Worm (Caenorhabditis elegans) whole organism, L4 larva: ENCODE measurements around the gene Y46G5A.7.

Experiments used
- D1046.2 ChIP-seq: fragments of 200-800 bp; sonication (Bioruptor generic); IDR thresholded peaks from 2 replicates; pipeline ENCODE4 v1.3.6; 2022; ENCODE audit warnings: missing genetic modification characterization, missing compliant biosample characterization
- F37D6.2 ChIP-seq: sonication (generic microtip); optimal IDR thresholded peaks from 2 replicates; lab custom pipeline; 2016; ENCODE audit warnings: mild to moderate bottlenecking, missing genetic modification characterization, missing compliant biosample characterization
- F44E2.7 ChIP-seq: fragments of 200-800 bp; sonication (Bioruptor generic); IDR thresholded peaks from 2 replicates; pipeline ENCODE4 v2.1.2; 2022; ENCODE audit warnings: missing genetic modification characterization, missing compliant biosample characterization
- Y105C5A.15 ChIP-seq: fragments of 200-800 bp; sonication (Bioruptor generic); IDR thresholded peaks from 2 replicates; pipeline ENCODE4 v1.3.6; 2022; ENCODE audit warnings: missing genetic modification characterization, missing compliant biosample characterization
- Y48G9A.11 ChIP-seq: fragments of 200-800 bp; sonication (Bioruptor generic); IDR thresholded peaks from 2 replicates; pipeline ENCODE4 v1.3.6; 2022; ENCODE audit warnings: missing genetic modification reagents, missing genetic modification characterization, missing compliant biosample characterization
- aha-1 ChIP-seq: fragments of 150-350 bp; peaks from one replicate; lab custom pipeline; 2014; ENCODE audit warnings: missing biosample characterization, missing genetic modification characterization
- aly-2 ChIP-seq: sonication (generic microtip); optimal IDR thresholded peaks from 2 replicates; lab custom pipeline; 2018; ENCODE audit warnings: missing biosample characterization, missing genetic modification characterization
- ama-1 ChIP-seq: fragments of 150-350 bp; optimal IDR thresholded peaks from 2 replicates; lab custom pipeline; 2014; ENCODE audit warnings: inconsistent platforms, mixed read lengths
- attf-4 ChIP-seq: sonication (generic microtip); optimal IDR thresholded peaks from 3 replicates; lab custom pipeline; 2017; ENCODE audit warnings: missing biosample characterization, missing genetic modification characterization
- ceh-20 ChIP-seq: fragments of 200-800 bp; sonication (Bioruptor generic); IDR thresholded peaks from 2 replicates; pipeline ENCODE4 v1.3.6; 2022; ENCODE audit warnings: missing genetic modification reagents, missing genetic modification characterization, missing compliant biosample characterization
- ceh-62 ChIP-seq: sonication (generic microtip); optimal IDR thresholded peaks from 2 replicates; lab custom pipeline; 2017; ENCODE audit warnings: missing biosample characterization, missing genetic modification characterization
- cey-2 ChIP-seq: sonication (generic microtip); optimal IDR thresholded peaks from 3 replicates; lab custom pipeline; 2017; ENCODE audit warnings: missing genetic modification characterization, mild to moderate bottlenecking, missing compliant biosample characterization, antibody characterized with exemption, borderline replicate concordance; ENCODE audit not compliant: insufficient read depth
- ctbp-1 ChIP-seq: fragments of 200-800 bp; sonication (Bioruptor generic); IDR thresholded peaks from 2 replicates; pipeline ENCODE4 v1.3.6; 2022; ENCODE audit warnings: missing genetic modification reagents, missing genetic modification characterization, missing compliant biosample characterization
- daf-8 ChIP-seq: fragments of 200-800 bp; sonication (Bioruptor generic); IDR thresholded peaks from 2 replicates; pipeline ENCODE4 v1.3.6; 2022; ENCODE audit warnings: missing genetic modification characterization, missing compliant biosample characterization
- dmd-6 ChIP-seq: fragments of 200-800 bp; sonication (Bioruptor generic); IDR thresholded peaks from 2 replicates; pipeline ENCODE4 v1.3.6; 2022; ENCODE audit warnings: missing genetic modification reagents, missing genetic modification characterization, missing compliant biosample characterization
- dpl-1 ChIP-seq: fragments of 150-350 bp; optimal IDR thresholded peaks from 2 replicates; lab custom pipeline; 2014; ENCODE audit warnings: missing biosample characterization, missing genetic modification reagents, missing genetic modification characterization
- dve-1 ChIP-seq: sonication (generic microtip); optimal IDR thresholded peaks from 2 replicates; lab custom pipeline; 2017; ENCODE audit warnings: antibody characterized with exemption, mild to moderate bottlenecking, missing genetic modification characterization, missing compliant biosample characterization; ENCODE audit not compliant: insufficient read depth
- fos-1 ChIP-seq: fragments of 150-350 bp; optimal IDR thresholded peaks from 2 replicates; lab custom pipeline; 2014; ENCODE audit warnings: missing biosample characterization, missing genetic modification characterization
- gei-8 ChIP-seq: fragments of 200-800 bp; sonication (Bioruptor generic); optimal IDR thresholded peaks from 2 replicates; lab custom pipeline; 2018; ENCODE audit warnings: mild to moderate bottlenecking, missing genetic modification characterization, missing compliant biosample characterization
- hif-1 ChIP-seq, 2 experiments: sonication (generic microtip); optimal IDR thresholded peaks; 2 replicates each; lab custom pipeline; 2016 to 2017; ENCODE audit warnings: missing compliant biosample characterization in 2 of 2, missing genetic modification characterization in 2 of 2, missing genetic modification reagents in 2 of 2, missing genotype in 2 of 2, mild to moderate bottlenecking in 1 of 2
- hlh-30 ChIP-seq: sonication (generic microtip); optimal IDR thresholded peaks from 2 replicates; lab custom pipeline; 2017; ENCODE audit warnings: antibody characterized with exemption, mild to moderate bottlenecking, missing genetic modification characterization, missing compliant biosample characterization; ENCODE audit not compliant: insufficient read depth
- lin-1 ChIP-seq: fragments of 200-800 bp; sonication (Bioruptor generic); IDR thresholded peaks from 2 replicates; pipeline ENCODE4 v1.3.6; 2022; ENCODE audit warnings: missing genetic modification reagents, missing genetic modification characterization, missing compliant biosample characterization
- lin-13 ChIP-seq: fragments of 150-350 bp; optimal IDR thresholded peaks from 2 replicates; lab custom pipeline; 2014; ENCODE audit warnings: missing biosample characterization, missing genetic modification reagents, missing genetic modification characterization
- lin-38 ChIP-seq: fragments of 200-800 bp; sonication (Bioruptor generic); IDR thresholded peaks from 2 replicates; pipeline ENCODE4 v1.3.6; 2022; ENCODE audit warnings: missing genetic modification reagents, missing genetic modification characterization, missing compliant biosample characterization
- lsy-2 ChIP-seq, 2 experiments: fragments of 150-350 bp in 1 of 2; sonication (generic microtip) in 1 of 2; optimal IDR thresholded peaks; 2 replicates each; lab custom pipeline; 2014 to 2017; ENCODE audit warnings: missing biosample characterization in 2 of 2, missing genetic modification characterization in 2 of 2
- madf-5 ChIP-seq, 2 experiments: fragments of 200-800 bp; sonication (Bioruptor generic); IDR thresholded peaks; 2 replicates each; pipeline ENCODE4 v1.3.6; 2022; ENCODE audit warnings: missing compliant biosample characterization in 2 of 2, missing genetic modification characterization in 2 of 2
- mdl-1 ChIP-seq, 2 experiments: fragments of 150-350 bp in 1 of 2; sonication (generic microtip) in 1 of 2; optimal IDR thresholded peaks; 2 replicates each; lab custom pipeline; 2014 to 2017; ENCODE audit warnings: missing biosample characterization in 2 of 2, missing genetic modification characterization in 2 of 2
- mes-2 ChIP-seq: sonication (generic microtip); optimal IDR thresholded peaks from 2 replicates; lab custom pipeline; 2016; ENCODE audit warnings: missing genotype, mild to moderate bottlenecking, missing genetic modification characterization, missing compliant biosample characterization; ENCODE audit not compliant: poor library complexity, severe bottlenecking
- nhr-102 ChIP-seq: sonication (generic microtip); optimal IDR thresholded peaks from 2 replicates; lab custom pipeline; 2016; ENCODE audit warnings: mild to moderate bottlenecking, missing genetic modification characterization, moderate library complexity, missing compliant biosample characterization
- nhr-25 ChIP-seq: sonication (generic microtip); optimal IDR thresholded peaks from 2 replicates; lab custom pipeline; 2017; ENCODE audit warnings: missing genetic modification characterization, mild to moderate bottlenecking, missing compliant biosample characterization, antibody characterized with exemption, moderate library complexity, borderline replicate concordance; ENCODE audit not compliant: insufficient read depth
- nhr-28 ChIP-seq: fragments of 150-350 bp; optimal IDR thresholded peaks from 2 replicates; lab custom pipeline; 2014; ENCODE audit warnings: missing biosample characterization, missing genetic modification characterization
- nhr-6 ChIP-seq: fragments of 150-350 bp; optimal IDR thresholded peaks from 2 replicates; lab custom pipeline; 2014; ENCODE audit warnings: missing biosample characterization, missing genetic modification characterization
- nhr-77 ChIP-seq: fragments of 150-350 bp; optimal IDR thresholded peaks from 2 replicates; lab custom pipeline; 2014; ENCODE audit warnings: missing biosample characterization, missing genetic modification characterization
- pha-4 ChIP-seq, 2 experiments: fragments of 150-350 bp in 1 of 2; fragments of 200-800 bp in 1 of 2; sonication (Bioruptor generic) in 1 of 2; IDR thresholded peaks in 1 of 2; optimal IDR thresholded peaks in 1 of 2; 2 replicates each; pipeline versions ENCODE4 v1.3.6 to Lab custom; 2014 to 2022; ENCODE audit warnings: missing genetic modification characterization in 2 of 2, missing genetic modification reagents in 2 of 2, missing biosample characterization in 1 of 2, missing compliant biosample characterization in 1 of 2
- saeg-2 ChIP-seq: fragments of 200-800 bp; sonication (Bioruptor generic); IDR thresholded peaks from 2 replicates; pipeline ENCODE4 v1.3.6; 2022; ENCODE audit warnings: missing genetic modification reagents, missing genetic modification characterization, missing compliant biosample characterization
- set-16 ChIP-seq: fragments of 200-800 bp; sonication (Bioruptor generic); IDR thresholded peaks from 2 replicates; pipeline ENCODE4 v1.3.6; 2022; ENCODE audit warnings: missing genetic modification reagents, missing genetic modification characterization, missing compliant biosample characterization
- snpc-1.2 ChIP-seq: fragments of 200-800 bp; sonication (Bioruptor generic); IDR thresholded peaks from 2 replicates; pipeline ENCODE4 v1.3.6; 2022; ENCODE audit warnings: missing genetic modification reagents, missing genetic modification characterization, missing compliant biosample characterization
- spr-1 ChIP-seq: sonication (generic microtip); optimal IDR thresholded peaks from 2 replicates; lab custom pipeline; 2016; ENCODE audit warnings: mild to moderate bottlenecking, missing genetic modification characterization, missing compliant biosample characterization
- unc-130 ChIP-seq: sonication (generic microtip); optimal IDR thresholded peaks from 2 replicates; lab custom pipeline; 2016; ENCODE audit warnings: missing genetic modification reagents, missing genetic modification characterization, missing compliant biosample characterization
- unc-62 ChIP-seq, 3 experiments: fragments of 150-350 bp in 1 of 3; sonication (generic microtip); optimal IDR thresholded peaks in 2 of 3; peaks in 1 of 3; 1 replicate in 1 of 3; 2 replicates in 2 of 3; lab custom pipeline; 2014 to 2017; ENCODE audit warnings: missing biosample characterization in 3 of 3, missing genetic modification characterization in 3 of 3, missing genetic modification reagents in 3 of 3, missing genotype in 1 of 3
- zfp-2 ChIP-seq: sonication (generic microtip); optimal IDR thresholded peaks from 2 replicates; lab custom pipeline; 2016; ENCODE audit warnings: mild to moderate bottlenecking, missing genetic modification characterization, missing compliant biosample characterization

Gene Y46G5A.7

DNA sequence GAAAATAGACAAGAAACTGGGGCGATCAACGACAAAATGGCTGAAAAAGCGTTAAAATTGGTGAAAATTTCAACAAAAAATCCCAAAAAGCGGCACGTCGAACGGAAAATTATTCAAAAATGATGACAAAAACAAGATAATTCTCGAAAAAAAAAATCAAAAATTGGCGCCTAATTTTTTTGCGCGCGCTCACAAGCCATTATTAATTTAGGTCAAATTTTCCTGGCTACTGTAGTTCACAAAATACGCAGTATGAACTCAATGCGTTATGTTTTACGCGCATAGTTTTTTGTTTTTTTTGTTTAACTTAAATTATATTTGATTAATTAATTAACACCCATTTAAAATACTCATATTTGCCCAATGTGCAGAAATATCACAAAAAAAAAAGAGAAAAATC, 16.8 kb downstream of the Y46G5A.7 start (continued):
- TF ChIP-seq lin-13 (GFP tag; lab: Kevin White, UChicago) (no peak), nhr-102 (tag; lab: Kevin White, UChicago) (no peak), Y48G9A.11 (GFP tag; lab: Robert Waterston, UW) (peak; percentile 82), dve-1 (no peak), lsy-2 (tag; optimal IDR thresholded peaks at IDR 0.05; lab: Kevin White, UChicago) (no peak), lin-1 (GFP tag; lab: Robert Waterston, UW) (no peak), pha-4 (GFP tag; IDR thresholded peaks at IDR 0.05; lab: Robert Waterston, UW) (no peak), pha-4 (tag; optimal IDR thresholded peaks at IDR 0.05; lab: Kevin White, UChicago) (no peak), madf-5 (GFP tag; IDR thresholded peaks at IDR 0.05; lab: Robert Waterston, UW) (no peak)
- TF ChIP-seq, all 104 proteins: peak for 4

DNA sequence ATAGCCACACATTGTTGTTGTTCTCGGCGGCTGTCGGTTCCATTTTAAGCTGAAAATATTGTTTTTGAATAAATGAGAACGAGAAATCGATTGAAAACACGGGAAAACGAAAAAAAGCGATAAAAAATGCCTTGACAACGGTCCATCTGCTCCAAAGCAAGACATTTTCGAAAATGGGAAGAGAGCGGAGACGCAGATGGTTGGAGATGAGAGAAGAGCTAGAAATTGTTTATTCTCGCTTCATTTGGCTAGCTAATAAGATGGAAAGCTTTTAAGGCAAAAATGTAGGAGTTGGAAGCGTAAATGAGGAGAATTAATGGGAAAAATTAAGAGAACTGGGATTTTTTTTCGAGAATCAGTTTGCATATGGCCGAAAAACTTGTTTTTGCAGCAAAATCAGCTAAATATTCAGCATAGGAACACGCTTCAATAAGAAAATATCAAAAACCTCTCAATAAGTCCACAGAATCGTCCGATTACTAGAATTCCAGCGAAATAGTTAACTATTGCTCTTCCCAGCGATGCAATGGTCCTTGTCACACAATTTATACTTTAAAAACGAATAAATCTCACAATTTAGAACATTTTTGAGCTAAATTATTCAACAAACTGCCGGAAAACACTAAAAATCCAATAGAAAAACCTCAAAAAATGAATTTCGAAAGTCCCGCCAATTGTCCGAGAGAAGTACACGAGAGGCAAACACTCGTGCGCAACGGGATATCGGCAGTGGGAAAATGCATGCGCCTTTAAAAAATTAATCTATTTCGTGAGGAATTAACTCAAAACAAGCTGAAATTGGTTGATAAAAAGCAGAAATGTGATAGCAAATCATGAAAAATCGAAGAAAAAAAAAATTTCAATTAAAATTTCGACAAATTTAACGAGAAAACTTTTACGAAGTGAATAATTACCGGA, 17.6 kb downstream of the Y46G5A.7 start, which contains the start of gene pisy-1:
TSS of gene pisy-1 (minus strand) at position 51 of the 918 bp plus-strand sequence.
- TF ChIP-seq nhr-6 (tag; lab: Kevin White, UChicago) (peak; percentile 70), nhr-28 (tag; lab: Kevin White, UChicago) (peak; percentile 40), attf-4 (tag; lab: Kevin White, UChicago) (no peak), dpl-1 (GFP tag; lab: Kevin White, UChicago) (peak; percentile 84), hif-1 (tag; optimal IDR thresholded peaks at IDR 0.05; lab: Kevin White, UChicago) (peak in 1 of 2 experiments; percentile 35), Y105C5A.15 (no peak), hlh-30 (peak; percentile 90), lsy-2 (tag; optimal IDR thresholded peaks at IDR 0.05; lab: Kevin White, UChicago) (peak in 1 of 2 experiments; percentile 79), daf-8 (GFP tag; lab: Robert Waterston, UW) (no peak), lin-38 (GFP tag; lab: Robert Waterston, UW) (peak; percentile 32), aha-1 (tag; lab: Kevin White, UChicago) (peak; percentile 95), lin-13 (GFP tag; lab: Kevin White, UChicago) (peak; percentile 50), spr-1 (no peak), mes-2 (peak; percentile 74), fos-1 (tag; lab: Kevin White, UChicago) (no peak), dve-1 (peak; percentile 51), dmd-6 (0 out of 2 replicates have a peak, but pooled peaks have one; percentile 9), mdl-1 (tag; optimal IDR thresholded peaks at IDR 0.05; lab: Kevin White, UChicago) (peak in 1 of 2 experiments; percentile 60), ceh-62 (tag; lab: Kevin White, UChicago) (no peak), ama-1 (lab: Kevin White, UChicago) (peak; percentile 8), unc-62 (GFP tag; optimal IDR thresholded peaks at IDR 0.05 in 1 of 2; lab: Kevin White, UChicago) (peak in 1 of 2 experiments; percentile 2), unc-62 (tag; optimal IDR thresholded peaks at IDR 0.05; lab: Kevin White, UChicago) (no peak), aly-2 (tag; lab: Kevin White, UChicago) (no peak)

DNA sequence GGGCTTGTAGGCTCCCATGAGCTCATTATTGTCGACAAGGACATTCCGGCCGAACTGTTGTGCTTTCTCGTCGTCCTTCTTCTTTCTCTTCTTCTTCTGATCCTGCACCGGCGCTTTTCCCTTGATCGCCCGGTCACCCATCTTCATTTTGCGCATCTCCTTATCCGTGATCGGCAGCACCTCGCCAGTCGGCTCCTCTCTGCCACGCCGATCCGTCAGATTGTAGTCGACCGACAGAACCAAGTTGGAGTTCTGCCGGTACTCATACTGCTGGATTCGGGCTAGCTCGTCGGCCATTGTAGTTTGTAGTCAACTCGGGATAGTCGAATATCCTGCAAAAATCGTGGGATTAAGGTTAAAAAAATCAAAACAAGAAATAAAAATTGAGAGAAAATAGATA, 19.6 kb downstream of the Y46G5A.7 start, which contains the start of gene snrp-200:
TSS of gene snrp-200 (minus strand) at position 332 of the 400 bp plus-strand sequence.
- no peak for TF ChIP-seq nhr-28 (tag; lab: Kevin White, UChicago)
- no peak for TF ChIP-seq unc-130
- peak; percentile 42 for TF ChIP-seq pha-4 (GFP tag; IDR thresholded peaks at IDR 0.05; lab: Robert Waterston, UW)
- TF ChIP-seq pha-4 (tag; optimal IDR thresholded peaks at IDR 0.05; lab: Kevin White, UChicago): no peak
- peak; percentile 74 for TF ChIP-seq set-16
- no peak for TF ChIP-seq F37D6.2 (tag; lab: Kevin White, UChicago)
- TF ChIP-seq D1046.2: 0 out of 2 replicates have a peak, but pooled peaks have one; percentile 22
- TF ChIP-seq nhr-77 (tag; lab: Kevin White, UChicago): no peak
- no peak for TF ChIP-seq aha-1 (tag; lab: Kevin White, UChicago)
- TF ChIP-seq saeg-2 (GFP tag; lab: Robert Waterston, UW): no peak
- TF ChIP-seq madf-5 (GFP tag; IDR thresholded peaks at IDR 0.05; lab: Robert Waterston, UW): 0 out of 4 replicates have a peak, but pooled peaks of 1 of the 2 experiments have one; percentile 14
- peak; percentile 1 for TF ChIP-seq gei-8 (GFP tag; lab: Kevin White, UChicago)
- no peak for TF ChIP-seq snpc-1.2
- TF ChIP-seq ceh-62 (tag; lab: Kevin White, UChicago): no peak
- 0 out of 2 replicates have a peak, but pooled peaks have one; percentile 42 for TF ChIP-seq ctbp-1 (GFP tag; lab: Robert Waterston, UW)
- no peak for TF ChIP-seq cey-2
- no peak for TF ChIP-seq nhr-25 (tag; lab: Kevin White, UChicago)
- TF ChIP-seq hif-1 (tag; optimal IDR thresholded peaks at IDR 0.05; lab: Kevin White, UChicago): no peak
- TF ChIP-seq zfp-2 (tag; lab: Kevin White, UChicago): no peak
- TF ChIP-seq lin-1 (GFP tag; lab: Robert Waterston, UW): peak; percentile 26; the same call in 1 of the 2 replicates
- TF ChIP-seq mes-2: no peak
- 0 out of 2 replicates have a peak, but pooled peaks have one; percentile 3 for TF ChIP-seq F44E2.7 (GFP tag; lab: Robert Waterston, UW)
- no peak for TF ChIP-seq ceh-20 (GFP tag; lab: Robert Waterston, UW)
